Fruit fly (Drosophila melanogaster) whole organism, wandering third instar larva: ENCODE results near the gene CG9706.

ENCODE experiments used
- CG32264 ChIP-seq: fragments of 200-800 bp; sonication (Bioruptor generic); optimal IDR thresholded peaks from 2 replicates; lab custom pipeline; 2016; ENCODE audit warnings: missing biosample characterization, missing genetic modification characterization
- GATAd ChIP-seq: sonication (Bioruptor generic); optimal IDR thresholded peaks from 2 replicates; lab custom pipeline; 2016; ENCODE audit warnings: missing biosample characterization, missing genetic modification characterization

dm6 chr3L:16829983-16830382 lies 47.2 kb downstream of the CG9706 start:
- TF ChIP-seq CG32264 (GFP tag; lab: Kevin White, UChicago), result no peak
- TF ChIP-seq GATAd (GFP tag; lab: Kevin White, UChicago), result no peak
